Fruit fly (Drosophila melanogaster): ENCODE results near the gene CG8925.

The CG8925 gene

dm6 chr3R:16208924-16209713, 37.3 kb downstream of the CG8925 start (continued):
- TF ChIP-seq CG7368 (GFP tag; optimal IDR thresholded peaks at IDR 0.05) (no peak), Lpt (GFP tag; optimal IDR thresholded peaks at IDR 0.05) (no peak), fd59A (GFP tag; optimal IDR thresholded peaks at IDR 0.05) (peak; percentile 46), Hr38 (GFP tag; optimal IDR thresholded peaks at IDR 0.05) (no peak), CG11762 (GFP tag; optimal IDR thresholded peaks at IDR 0.05; ENCODE audit: insufficient read depth) (peak; percentile 48), pdm3 (GFP tag; optimal IDR thresholded peaks at IDR 0.05) (peak; percentile 63), fd85E (GFP tag; optimal IDR thresholded peaks at IDR 0.05) (no peak), spab (GFP tag; optimal IDR thresholded peaks at IDR 0.05) (peak; percentile 87), CG9139 (GFP tag; optimal IDR thresholded peaks at IDR 0.05) (peak; percentile 43), CG15336 (GFP tag; IDR thresholded peaks at IDR 0.05) (peak; percentile 47; the same call in 1 of the 2 replicates), Gug (GFP tag; IDR thresholded peaks at IDR 0.05) (no peak), vri (GFP tag; optimal IDR thresholded peaks at IDR 0.05) (no peak), CG6808 (GFP tag; optimal IDR thresholded peaks at IDR 0.05) (peak; percentile 75), CG32006 (GFP tag; optimal IDR thresholded peaks at IDR 0.05) (peak; percentile 88), Ets96B (tag; optimal IDR thresholded peaks at IDR 0.05) (peak; percentile 84), fkh (GFP tag; optimal IDR thresholded peaks at IDR 0.05) (no peak), net (GFP tag; optimal IDR thresholded peaks at IDR 0.05) (peak; percentile 1), CG1621 (tag; optimal IDR thresholded peaks at IDR 0.05) (no peak), CG34406 (GFP tag; optimal IDR thresholded peaks at IDR 0.05) (peak; percentile 73), dsx (GFP tag; optimal IDR thresholded peaks at IDR 0.05; ENCODE audit: poor library complexity, severe bottlenecking) (peak; percentile 72), CG11902 (GFP tag; optimal IDR thresholded peaks at IDR 0.05) (peak; percentile 35), Sox102F (GFP tag; optimal IDR thresholded peaks at IDR 0.05) (peak; percentile 46), CG10631 (GFP tag; optimal IDR thresholded peaks at IDR 0.05) (peak; percentile 87), Eip75B (GFP tag; optimal IDR thresholded peaks at IDR 0.05) (peak; percentile 55), CG8119 (GFP tag; IDR thresholded peaks at IDR 0.05) (peak; percentile 36; the same call in 2 of the 3 replicates)

dm6 chr3R:16209714-16210553, 38.1 kb downstream of the CG8925 start:
- TF ChIP-seq dac (GFP tag; optimal IDR thresholded peaks at IDR 0.05) (peak; percentile 26), Lpt (GFP tag; optimal IDR thresholded peaks at IDR 0.05) (no peak), CG16779 (tag; optimal IDR thresholded peaks at IDR 0.05) (peak; percentile 59), CG7368 (GFP tag; optimal IDR thresholded peaks at IDR 0.05) (peak; percentile 55), CG6792 (GFP tag; optimal IDR thresholded peaks at IDR 0.05) (peak; percentile 70), acj6 (GFP tag; optimal IDR thresholded peaks at IDR 0.05) (peak; percentile 87), CG6854 (GFP tag; optimal IDR thresholded peaks at IDR 0.05) (peak; percentile 6), Sox14 (GFP tag; optimal IDR thresholded peaks at IDR 0.05) (peak; percentile 56), esn (GFP tag; optimal IDR thresholded peaks at IDR 0.05) (peak; percentile 80), OdsH (GFP tag; optimal IDR thresholded peaks at IDR 0.05) (peak; percentile 81), CG31627 (GFP tag; optimal IDR thresholded peaks at IDR 0.05) (peak; percentile 59), dsx (GFP tag; optimal IDR thresholded peaks at IDR 0.05; ENCODE audit: poor library complexity, severe bottlenecking) (peak; percentile 75), CG6163 (GFP tag; IDR thresholded peaks at IDR 0.05) (peak; percentile 40; the same call in 2 of the 3 replicates), Hr4 (GFP tag; optimal IDR thresholded peaks at IDR 0.05) (peak; percentile 31), pdm3 (GFP tag; optimal IDR thresholded peaks at IDR 0.05) (peak; percentile 42), CG3919 (GFP tag; optimal IDR thresholded peaks at IDR 0.05) (peak; percentile 75), CG34406 (GFP tag; optimal IDR thresholded peaks at IDR 0.05) (peak; percentile 85), CG10669 (GFP tag; optimal IDR thresholded peaks at IDR 0.05) (peak; percentile 82), CG11762 (GFP tag; optimal IDR thresholded peaks at IDR 0.05; ENCODE audit: insufficient read depth) (peak; percentile 81), vri (GFP tag; optimal IDR thresholded peaks at IDR 0.05) (peak; percentile 38), CG6808 (GFP tag; optimal IDR thresholded peaks at IDR 0.05) (peak; percentile 89), Sox15 (GFP tag; optimal IDR thresholded peaks at IDR 0.05) (peak; percentile 71), ss (GFP tag; optimal IDR thresholded peaks at IDR 0.05) (peak; percentile 58 to 90), Ets96B (tag; optimal IDR thresholded peaks at IDR 0.05) (peak; percentile 91), CG8632 (GFP tag; optimal IDR thresholded peaks at IDR 0.05) (peak; percentile 84), Gug (GFP tag; IDR thresholded peaks at IDR 0.05) (no peak), spab (GFP tag; optimal IDR thresholded peaks at IDR 0.05) (peak; percentile 84), Sox102F (GFP tag; optimal IDR thresholded peaks at IDR 0.05) (peak; percentile 74), CG4318 (GFP tag; optimal IDR thresholded peaks at IDR 0.05) (peak; percentile 77), CG8119 (GFP tag; IDR thresholded peaks at IDR 0.05) (0 out of 3 replicates have a peak, but pooled peaks have one; percentile 39), Eip75B (GFP tag; optimal IDR thresholded peaks at IDR 0.05) (peak; percentile 64), achi (GFP tag; optimal IDR thresholded peaks at IDR 0.05) (peak; percentile 83), Eip78C (GFP tag) (peak; percentile 86)
